Worm (Caenorhabditis elegans): ENCODE results near the gene trx-1.

DNA sequence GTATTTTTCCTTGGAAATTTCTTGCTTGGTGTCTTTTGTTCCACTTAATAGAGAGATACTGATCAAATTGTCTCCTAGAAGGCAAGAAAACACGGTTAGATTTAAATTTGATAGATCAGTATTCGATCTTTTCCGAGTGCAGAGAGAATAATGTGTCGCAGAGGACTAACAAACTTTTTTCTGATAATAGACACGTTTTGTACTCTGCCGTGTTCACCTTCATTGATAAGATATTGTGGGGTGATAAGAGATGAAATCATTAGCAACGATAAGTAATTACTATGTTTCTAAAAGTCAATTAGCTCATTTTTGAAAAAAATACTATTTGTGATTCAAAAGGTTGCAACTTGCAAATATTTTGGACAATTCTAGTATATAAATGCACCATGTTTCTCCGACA lies 23.3 kb upstream of the trx-1 start:
- TF ChIP-seq nhr-25 (tag; optimal IDR thresholded peaks at IDR 0.05) (peak; percentile 25), ceh-16 (tag; optimal IDR thresholded peaks at IDR 0.05) (no peak), R02D3.7 (tag; optimal IDR thresholded peaks at IDR 0.05) (no peak), pqm-1 (tag; optimal IDR thresholded peaks at IDR 0.05) (peak; percentile 89), nhr-28 (tag; optimal IDR thresholded peaks at IDR 0.05) (no peak), snpc-4 (tag; optimal IDR thresholded peaks at IDR 0.05) (no peak), lin-39 (tag; optimal IDR thresholded peaks at IDR 0.05) (no peak), tbx-2 (tag; optimal IDR thresholded peaks at IDR 0.05) (no peak), nhr-76 (tag; optimal IDR thresholded peaks at IDR 0.05) (no peak), eor-1 (tag; optimal IDR thresholded peaks at IDR 0.05) (no peak), skn-1 (tag; optimal IDR thresholded peaks at IDR 0.05) (no peak)

Measured in whole organism, L3 larva.